Fruit fly (Drosophila melanogaster) whole organism: ENCODE measurements around the gene Phae2.

Source experiments
- CG8478 ChIP-seq: fragments of >200 bp; optimal IDR thresholded peaks from 2 replicates; lab custom pipeline; 2018; ENCODE audit warnings: inconsistent platforms
- Dll ChIP-seq: fragments of >200 bp; optimal IDR thresholded peaks from 2 replicates; lab custom pipeline; 2017
- EcR ChIP-seq, 2 experiments: fragments of >200 bp; optimal IDR thresholded peaks; 2 replicates each; lab custom pipeline; 2017; ENCODE audit warnings: missing biosample characterization in 2 of 2, missing genetic modification characterization in 2 of 2, missing genetic modification reagents in 2 of 2
- pan ChIP-seq: fragments of >200 bp; optimal IDR thresholded peaks from 2 replicates; lab custom pipeline; 2017
- usp ChIP-seq: fragments of >200 bp; optimal IDR thresholded peaks from 2 replicates; lab custom pipeline; 2017; ENCODE audit warnings: missing biosample characterization, missing genetic modification characterization, mixed read lengths

DNA sequence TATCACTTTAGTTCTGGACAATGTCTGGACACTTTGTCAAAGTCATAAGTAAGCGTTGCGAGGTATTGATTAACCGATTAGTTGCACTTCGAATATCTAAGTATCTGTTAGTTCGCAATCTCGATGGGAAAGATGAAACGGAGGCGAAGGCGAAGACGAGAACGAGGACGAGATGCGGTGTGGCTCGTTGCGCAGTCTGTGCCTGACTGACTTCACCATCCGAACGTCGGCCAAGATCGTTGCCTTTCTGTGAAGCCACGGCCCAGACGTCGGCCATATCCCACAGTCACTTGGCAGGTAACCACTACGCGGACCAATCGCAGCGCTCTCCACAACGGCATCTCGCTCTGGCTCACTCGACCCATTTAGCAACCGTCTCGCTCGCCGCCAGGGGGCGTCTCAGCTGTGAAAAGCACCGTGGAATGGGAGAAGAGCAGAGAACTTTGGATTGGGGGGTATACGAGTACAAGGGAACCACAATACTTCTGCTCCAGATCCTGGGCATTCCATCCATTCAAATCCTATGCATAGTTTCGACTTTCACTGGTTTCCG lies 25.2 kb upstream of the Phae2 start, which contains the start of gene prd:
- TF ChIP-seq pan (lab: Kevin White, UChicago): no peak
- TF ChIP-seq CG8478 (lab: Kevin White, UChicago): no peak
- no peak for TF ChIP-seq EcR (GFP tag; optimal IDR thresholded peaks at IDR 0.05; lab: Kevin White, UChicago)
- TF ChIP-seq usp: no peak
- no peak for TF ChIP-seq Dll (lab: Kevin White, UChicago)
